Fruit fly (Drosophila melanogaster) whole organism, wandering third instar larva: ENCODE results near the gene crim.

Source experiments
- dmrt93B ChIP-seq: fragments of 200-800 bp; sonication (Bioruptor generic); optimal IDR thresholded peaks from 2 replicates; lab custom pipeline; 2018; ENCODE audit warnings: missing biosample characterization, mild to moderate bottlenecking, missing genetic modification characterization
- pan ChIP-seq: fragments of >200 bp; optimal IDR thresholded peaks from 2 replicates; lab custom pipeline; 2017
- sv ChIP-seq: fragments of 200-800 bp; sonication (Bioruptor generic); optimal IDR thresholded peaks from 3 replicates; lab custom pipeline; 2016; ENCODE audit warnings: missing biosample characterization, missing genetic modification characterization

DNA sequence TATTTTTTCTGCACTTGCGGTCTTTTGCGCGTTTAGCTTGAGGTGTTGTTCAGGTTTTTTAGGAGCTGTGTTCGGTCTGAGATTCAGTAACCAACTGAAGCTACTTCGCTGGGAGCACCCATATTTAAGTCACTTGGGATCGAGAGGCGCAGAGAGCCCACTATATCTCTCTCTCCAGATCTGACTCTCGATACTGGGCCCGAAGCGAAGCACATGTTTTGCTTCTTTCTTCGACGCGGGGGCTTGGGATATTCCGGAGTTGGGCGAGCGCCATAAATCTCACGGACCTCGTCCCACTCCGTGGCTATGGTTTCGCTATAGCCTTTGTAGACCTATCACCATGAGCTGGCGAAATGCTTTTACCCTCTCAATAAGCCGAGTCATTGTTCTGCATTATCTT is 4.0 kb upstream of the crim start, which contains the start of gene CG14132:
- no peak for TF ChIP-seq dmrt93B (GFP tag; lab: Kevin White, UChicago)
- TF ChIP-seq pan (lab: Kevin White, UChicago) = no peak
- TF ChIP-seq sv = no peak
